Worm (Caenorhabditis elegans) whole organism, mixed stage, embryonic: ENCODE measurements around the gene akt-1.

Source experiments
- blmp-1 ChIP-seq: fragments of 150-350 bp; optimal IDR thresholded peaks from 2 replicates; lab custom pipeline; 2014; ENCODE audit warnings: missing biosample characterization, missing genetic modification characterization
- ceh-83 ChIP-seq: fragments of 200-800 bp; sonication (Bioruptor generic); optimal IDR thresholded peaks from 2 replicates; lab custom pipeline; 2018; ENCODE audit warnings: mild to moderate bottlenecking, missing genetic modification characterization, missing compliant biosample characterization
- ces-1 ChIP-seq: fragments of 150-350 bp; optimal IDR thresholded peaks from 2 replicates; lab custom pipeline; 2014; ENCODE audit warnings: missing biosample characterization, missing genetic modification reagents, missing genetic modification characterization
- elt-1 ChIP-seq: sonication (generic microtip); optimal IDR thresholded peaks from 2 replicates; lab custom pipeline; 2017; ENCODE audit warnings: missing genetic modification characterization, mild to moderate bottlenecking, missing compliant biosample characterization, antibody characterized with exemption, moderate library complexity, borderline replicate concordance; ENCODE audit not compliant: insufficient read depth
- mep-1 ChIP-seq: fragments of 150-350 bp; optimal IDR thresholded peaks from 2 replicates; lab custom pipeline; 2017; ENCODE audit warnings: missing biosample characterization, missing genetic modification reagents, missing genetic modification characterization, inconsistent platforms
- nhr-237 ChIP-seq: fragments of 150-350 bp; optimal IDR thresholded peaks from 2 replicates; lab custom pipeline; 2014; ENCODE audit warnings: missing biosample characterization, missing genetic modification characterization
- nhr-28 ChIP-seq: fragments of 150-350 bp; optimal IDR thresholded peaks from 2 replicates; lab custom pipeline; 2014; ENCODE audit warnings: missing biosample characterization, missing genetic modification characterization

ce11 chrV:10221317-10221716 is 27.4 kb upstream of the akt-1 start, which contains the start of the genes fipr-5 and fipr-9:
- TF ChIP-seq blmp-1 (tag; lab: Kevin White, UChicago) (no peak), nhr-237 (tag; lab: Kevin White, UChicago) (no peak), nhr-28 (tag; lab: Kevin White, UChicago) (no peak), ces-1 (GFP tag; lab: Kevin White, UChicago) (no peak), ceh-83 (no peak), mep-1 (tag; lab: Kevin White, UChicago) (no peak), elt-1 (tag; lab: Kevin White, UChicago) (no peak)
